Worm (Caenorhabditis elegans) whole organism, L1 larva: ENCODE results near the gene F44F4.3.

ENCODE experiments used
- C16A3.4 ChIP-seq: fragments of 150-350 bp; optimal IDR thresholded peaks from 2 replicates; lab custom pipeline; 2014; ENCODE audit warnings: missing biosample characterization, missing genetic modification characterization
- aha-1 ChIP-seq: fragments of 150-350 bp; optimal IDR thresholded peaks from 2 replicates; lab custom pipeline; 2014; ENCODE audit warnings: missing biosample characterization, missing genetic modification characterization
- ama-1 ChIP-seq: fragments of 150-350 bp; optimal IDR thresholded peaks from 2 replicates; lab custom pipeline; 2014
- ceh-88 ChIP-seq: fragments of 200-800 bp; sonication (Bioruptor generic); IDR thresholded peaks from 2 replicates; pipeline ENCODE4 v1.3.6; 2022; ENCODE audit warnings: missing genetic modification characterization, missing compliant biosample characterization
- egl-27 ChIP-seq, 2 experiments: fragments of 150-350 bp in 1 of 2; sonication (generic microtip); optimal IDR thresholded peaks; 3 replicates each; lab custom pipeline; 2017 to 2018; ENCODE audit warnings: missing biosample characterization in 2 of 2, missing genetic modification characterization in 2 of 2, missing genetic modification reagents in 2 of 2
- elt-3 ChIP-seq, 6 experiments: fragments of 150-350 bp in 1 of 6; sonication (generic microtip); optimal IDR thresholded peaks; 2 replicates each; lab custom pipeline; 2017 to 2018; ENCODE audit warnings: missing biosample characterization in 6 of 6, missing genetic modification characterization in 6 of 6, inconsistent platforms in 1 of 6
- mep-1 ChIP-seq: fragments of 150-350 bp; optimal IDR thresholded peaks from 2 replicates; lab custom pipeline; 2014; ENCODE audit warnings: missing biosample characterization, missing genetic modification characterization
- nhr-76 ChIP-seq: sonication (generic microtip); optimal IDR thresholded peaks from 2 replicates; lab custom pipeline; 2017; ENCODE audit warnings: missing biosample characterization, missing genetic modification characterization
- nhr-77 ChIP-seq: fragments of 150-350 bp; optimal IDR thresholded peaks from 2 replicates; lab custom pipeline; 2014; ENCODE audit warnings: missing biosample characterization, missing genetic modification characterization
- nhr-90 ChIP-seq: sonication (generic microtip); optimal IDR thresholded peaks from 2 replicates; lab custom pipeline; 2016; ENCODE audit warnings: mild to moderate bottlenecking, missing genetic modification characterization, missing compliant biosample characterization; ENCODE audit not compliant: poor library complexity
- sptf-1 ChIP-seq: fragments of 150-350 bp; optimal IDR thresholded peaks from 2 replicates; lab custom pipeline; 2014; ENCODE audit warnings: missing biosample characterization, missing genetic modification characterization
- ztf-4 ChIP-seq: fragments of 150-350 bp; optimal IDR thresholded peaks from 2 replicates; lab custom pipeline; 2014; ENCODE audit warnings: missing biosample characterization, missing genetic modification characterization

DNA sequence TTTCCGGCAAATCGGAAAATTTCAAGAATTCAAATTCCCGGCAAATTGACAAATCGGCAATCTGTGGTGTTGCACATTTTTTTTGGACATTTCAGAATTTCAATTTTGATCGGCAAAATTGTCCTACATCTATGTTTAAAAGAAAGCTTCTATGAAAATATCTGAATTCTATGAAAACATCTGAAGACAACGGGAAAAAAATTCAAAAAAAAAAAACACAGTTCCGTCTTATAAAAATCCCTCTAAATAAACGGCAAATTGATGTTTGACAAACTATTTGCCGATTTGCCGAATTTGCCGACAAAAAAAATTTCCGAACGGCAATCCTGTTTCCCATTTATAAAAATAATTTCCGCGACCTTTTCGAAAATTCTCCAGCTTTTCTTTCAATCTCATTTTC lies 28.6 kb upstream of the F44F4.3 start, which contains the start of gene F44F4.15:
- TF ChIP-seq nhr-77 (tag; lab: Kevin White, UChicago): no peak
- no peak for TF ChIP-seq mep-1 (tag; lab: Kevin White, UChicago)
- TF ChIP-seq ceh-88 (GFP tag; lab: Robert Waterston, UW): no peak
- TF ChIP-seq C16A3.4 (tag; lab: Kevin White, UChicago): no peak
- TF ChIP-seq nhr-76: no peak
- TF ChIP-seq nhr-90 (tag; lab: Kevin White, UChicago): no peak
- no peak for TF ChIP-seq elt-3 (tag; optimal IDR thresholded peaks at IDR 0.05; lab: Kevin White, UChicago)
- TF ChIP-seq egl-27 (tag; optimal IDR thresholded peaks at IDR 0.05; lab: Kevin White, UChicago): no peak
- TF ChIP-seq ama-1 (lab: Kevin White, UChicago): no peak
- TF ChIP-seq sptf-1 (tag; lab: Kevin White, UChicago): no peak
- no peak for TF ChIP-seq aha-1 (tag; lab: Kevin White, UChicago)
- TF ChIP-seq ztf-4 (tag; lab: Kevin White, UChicago): no peak
